Fruit fly (Drosophila melanogaster) whole organism, embryonic: Measurements from ENCODE around the gene elgi.

Experiments used
- Adf1 ChIP-seq: fragments of 200-800 bp; sonication (Bioruptor generic); IDR thresholded peaks from 2 replicates; pipeline ENCODE4 v1.3.6; 2022; ENCODE audit warnings: missing biosample characterization, missing genetic modification characterization
- Atf6 ChIP-seq: fragments of 200-800 bp; sonication (Bioruptor generic); IDR thresholded peaks from 2 replicates; pipeline ENCODE4 v1.3.6; 2022; ENCODE audit warnings: missing biosample characterization, missing genetic modification characterization
- B-H2 ChIP-seq: fragments of 200-800 bp; sonication (Bioruptor generic); optimal IDR thresholded peaks from 2 replicates; lab custom pipeline; 2018; ENCODE audit warnings: missing biosample characterization, mild to moderate bottlenecking, missing genetic modification characterization
- BEAF-32 ChIP-seq: fragments of 200-800 bp; sonication (Bioruptor generic); optimal IDR thresholded peaks from 3 replicates; lab custom pipeline; 2017; ENCODE audit warnings: missing biosample characterization, missing genetic modification characterization, mild to moderate bottlenecking, moderate library complexity, missing genetic modification reagents
- Bteb2 ChIP-seq: fragments of 200-800 bp; sonication (Bioruptor generic); optimal IDR thresholded peaks from 2 replicates; lab custom pipeline; 2016; ENCODE audit warnings: missing biosample characterization, missing genetic modification characterization
- CG10209 ChIP-seq: fragments of 200-800 bp; sonication (Bioruptor generic); optimal IDR thresholded peaks from 3 replicates; lab custom pipeline; 2017; ENCODE audit warnings: missing biosample characterization, mild to moderate bottlenecking, missing genetic modification characterization, missing genetic modification reagents
- CG10431 ChIP-seq: fragments of 200-800 bp; sonication (Bioruptor generic); optimal IDR thresholded peaks from 3 replicates; lab custom pipeline; 2018; ENCODE audit warnings: missing biosample characterization, mild to moderate bottlenecking, missing genetic modification characterization
- CG10654 ChIP-seq: fragments of 200-800 bp; sonication (Bioruptor generic); optimal IDR thresholded peaks from 2 replicates; lab custom pipeline; 2016; ENCODE audit warnings: missing biosample characterization, missing genetic modification characterization
- CG10959 ChIP-seq: fragments of 200-800 bp; sonication (Bioruptor generic); IDR thresholded peaks from 2 replicates; pipeline ENCODE4 v1.3.6; 2022; ENCODE audit warnings: missing biosample characterization, missing genetic modification characterization
- CG11504 ChIP-seq: fragments of 200-800 bp; sonication (Bioruptor generic); optimal IDR thresholded peaks from 3 replicates; lab custom pipeline; 2019; ENCODE audit warnings: missing biosample characterization, mild to moderate bottlenecking, missing genetic modification characterization, moderate library complexity
- CG11696 ChIP-seq: fragments of 200-800 bp; sonication (Bioruptor generic); IDR thresholded peaks from 2 replicates; pipeline ENCODE4 v1.3.6; 2022; ENCODE audit warnings: missing biosample characterization, missing genetic modification characterization
- CG12659 ChIP-seq: fragments of 200-800 bp; sonication (Bioruptor generic); optimal IDR thresholded peaks from 3 replicates; lab custom pipeline; 2017; ENCODE audit warnings: mild to moderate bottlenecking, missing biosample characterization, missing genetic modification reagents, missing genetic modification characterization
- CG13296 ChIP-seq: fragments of 200-800 bp; sonication (Bioruptor generic); optimal IDR thresholded peaks from 3 replicates; lab custom pipeline; 2018; ENCODE audit warnings: missing biosample characterization, mild to moderate bottlenecking, missing genetic modification characterization
- CG14441 ChIP-seq: fragments of 200-800 bp; sonication (Bioruptor generic); IDR thresholded peaks from 2 replicates; pipeline ENCODE4 v1.3.6; 2022; ENCODE audit warnings: missing biosample characterization, missing genetic modification characterization
- CG14710 ChIP-seq: fragments of 200-800 bp; sonication (Bioruptor generic); optimal IDR thresholded peaks from 3 replicates; lab custom pipeline; 2019; ENCODE audit warnings: missing biosample characterization, mild to moderate bottlenecking, missing genetic modification characterization, moderate library complexity
- CG17186 ChIP-seq: fragments of 200-800 bp; sonication (Bioruptor generic); optimal IDR thresholded peaks from 3 replicates; lab custom pipeline; 2017; ENCODE audit warnings: missing biosample characterization, missing genetic modification reagents, missing genetic modification characterization
- CG1792 ChIP-seq: fragments of 200-800 bp; sonication (Bioruptor generic); optimal IDR thresholded peaks from 2 replicates; lab custom pipeline; 2016; ENCODE audit warnings: missing biosample characterization, missing genetic modification characterization
- CG30431 ChIP-seq: fragments of 200-800 bp; sonication (Bioruptor generic); optimal IDR thresholded peaks from 2 replicates; lab custom pipeline; 2017; ENCODE audit warnings: missing biosample characterization, missing genetic modification characterization
- CG3847 ChIP-seq: fragments of 200-800 bp; sonication (Bioruptor generic); IDR thresholded peaks from 2 replicates; pipeline ENCODE4 v1.3.6; 2022; ENCODE audit warnings: missing biosample characterization, missing genetic modification characterization
- CG3995 ChIP-seq: fragments of 200-800 bp; sonication (Bioruptor generic); optimal IDR thresholded peaks from 3 replicates; lab custom pipeline; 2016; ENCODE audit warnings: missing biosample characterization, missing genetic modification characterization
- CG42726 ChIP-seq: fragments of 200-800 bp; sonication (Bioruptor generic); IDR thresholded peaks from 2 replicates; pipeline ENCODE4 v1.3.6; 2022; ENCODE audit warnings: missing biosample characterization, missing genetic modification characterization; ENCODE audit not compliant: partially characterized antibody
- CG4424 ChIP-seq: fragments of 200-800 bp; sonication (Bioruptor generic); optimal IDR thresholded peaks from 3 replicates; lab custom pipeline; 2016; ENCODE audit warnings: missing biosample characterization, missing genetic modification characterization
- CG7372 ChIP-seq: fragments of 200-800 bp; sonication (Bioruptor generic); IDR thresholded peaks from 2 replicates; pipeline ENCODE4 v1.3.6; 2022; ENCODE audit warnings: missing biosample characterization, missing genetic modification characterization
- CG7987 ChIP-seq: fragments of 200-800 bp; sonication (Bioruptor generic); optimal IDR thresholded peaks from 2 replicates; lab custom pipeline; 2018; ENCODE audit warnings: missing biosample characterization, mild to moderate bottlenecking, missing genetic modification characterization, moderate library complexity
- Chrac-16 ChIP-seq: fragments of 200-800 bp; sonication (Bioruptor generic); optimal IDR thresholded peaks from 3 replicates; lab custom pipeline; 2016; ENCODE audit warnings: missing biosample characterization, missing genetic modification characterization
- D19B ChIP-seq: fragments of 200-800 bp; sonication (Bioruptor generic); optimal IDR thresholded peaks from 2 replicates; lab custom pipeline; 2017; ENCODE audit warnings: missing biosample characterization, mild to moderate bottlenecking, missing genetic modification characterization
- Deaf1 ChIP-seq: fragments of 200-800 bp; optimal IDR thresholded peaks from 3 replicates; lab custom pipeline; 2019; ENCODE audit warnings: missing biosample characterization, mild to moderate bottlenecking, missing genetic modification characterization, moderate library complexity
- Elba2 ChIP-seq: fragments of 200-800 bp; sonication (Bioruptor generic); optimal IDR thresholded peaks from 3 replicates; lab custom pipeline; 2016; ENCODE audit warnings: missing biosample characterization, missing genetic modification characterization
- Fer2 ChIP-seq: fragments of 200-800 bp; sonication (Bioruptor generic); optimal IDR thresholded peaks from 2 replicates; lab custom pipeline; 2018; ENCODE audit warnings: missing biosample characterization, mild to moderate bottlenecking, missing genetic modification characterization, moderate library complexity
- Scr ChIP-seq: fragments of 200-800 bp; sonication (Bioruptor generic); IDR thresholded peaks from 2 replicates; pipeline ENCODE4 v1.3.6; 2022; ENCODE audit warnings: missing biosample characterization, missing genetic modification characterization; ENCODE audit not compliant: partially characterized antibody
- Side ChIP-seq: fragments of 200-800 bp; sonication (Bioruptor generic); optimal IDR thresholded peaks from 2 replicates; lab custom pipeline; 2016; ENCODE audit warnings: missing biosample characterization, missing genetic modification characterization
- Sin3A ChIP-seq: fragments of >200 bp; optimal IDR thresholded peaks from 2 replicates; lab custom pipeline; 2018
- ap ChIP-seq: fragments of 200-800 bp; sonication (Bioruptor generic); IDR thresholded peaks from 2 replicates; pipeline ENCODE4 v1.3.6; 2022; ENCODE audit warnings: missing biosample characterization, missing genetic modification characterization
- ara ChIP-seq: fragments of 200-800 bp; sonication (Bioruptor generic); IDR thresholded peaks from 2 replicates; pipeline ENCODE4 v1.3.6; 2022; ENCODE audit warnings: missing biosample characterization, missing genetic modification characterization
- bigmax ChIP-seq: fragments of 200-800 bp; sonication (Bioruptor generic); optimal IDR thresholded peaks from 2 replicates; lab custom pipeline; 2018; ENCODE audit warnings: missing biosample characterization, mild to moderate bottlenecking, missing genetic modification characterization
- chn ChIP-seq: fragments of 200-800 bp; sonication (Bioruptor generic); optimal IDR thresholded peaks from 2 replicates; lab custom pipeline; 2016; ENCODE audit warnings: missing biosample characterization, missing genetic modification characterization
- dmrt11E ChIP-seq: fragments of 200-800 bp; sonication (Bioruptor generic); optimal IDR thresholded peaks from 3 replicates; lab custom pipeline; 2018; ENCODE audit warnings: missing biosample characterization, mild to moderate bottlenecking, missing genetic modification characterization, moderate library complexity
- esg ChIP-seq: fragments of 200-800 bp; sonication (Bioruptor generic); conservative IDR thresholded peaks from 2 replicates; pipeline ENCODE4 v1.3.6; 2022; ENCODE audit warnings: missing biosample characterization, missing genetic modification characterization
- eyg ChIP-seq: fragments of 200-800 bp; sonication (Bioruptor generic); optimal IDR thresholded peaks from 3 replicates; lab custom pipeline; 2016; ENCODE audit warnings: missing biosample characterization, missing genetic modification characterization
- gfzf ChIP-seq: fragments of 200-800 bp; sonication (Bioruptor generic); optimal IDR thresholded peaks from 2 replicates; lab custom pipeline; 2016; ENCODE audit warnings: missing biosample characterization, mild to moderate bottlenecking, missing genetic modification characterization, moderate library complexity
- grn ChIP-seq: fragments of 200-800 bp; sonication (Bioruptor generic); optimal IDR thresholded peaks from 3 replicates; lab custom pipeline; 2017; ENCODE audit warnings: missing biosample characterization, missing genetic modification characterization
- gt ChIP-seq: fragments of 200-800 bp; sonication (Bioruptor generic); IDR thresholded peaks from 2 replicates; pipeline ENCODE4 v1.3.6; 2022; ENCODE audit warnings: missing biosample characterization, missing genetic modification characterization
- knrl ChIP-seq: fragments of 200-800 bp; sonication (Bioruptor generic); IDR thresholded peaks from 3 replicates; pipeline ENCODE4 v1.3.6; 2022; ENCODE audit warnings: missing biosample characterization, missing genetic modification characterization; ENCODE audit not compliant: partially characterized antibody
- lola ChIP-seq, 3 experiments: fragments of >200 bp in 2 of 3; fragments of 200-800 bp in 1 of 3; sonication (Bioruptor generic) in 1 of 3; optimal IDR thresholded peaks; 2 replicates each; lab custom pipeline; 2017 to 2019; ENCODE audit warnings: missing biosample characterization in 3 of 3, missing genetic modification characterization in 3 of 3, mild to moderate bottlenecking in 1 of 3, moderate library complexity in 1 of 3
- mirr ChIP-seq: fragments of 200-800 bp; sonication (Bioruptor generic); optimal IDR thresholded peaks from 3 replicates; lab custom pipeline; 2018; ENCODE audit warnings: missing biosample characterization, mild to moderate bottlenecking, missing genetic modification characterization
- mld ChIP-seq: fragments of 200-800 bp; sonication (Bioruptor generic); IDR thresholded peaks from 3 replicates; pipeline ENCODE4 v1.3.6; 2022; ENCODE audit warnings: missing biosample characterization, missing genetic modification characterization; ENCODE audit not compliant: partially characterized antibody
- nerfin-1 ChIP-seq: fragments of 200-800 bp; sonication (Bioruptor generic); optimal IDR thresholded peaks from 3 replicates; lab custom pipeline; 2019; ENCODE audit warnings: missing biosample characterization, mild to moderate bottlenecking, missing genetic modification characterization, moderate library complexity
- sna ChIP-seq: fragments of 200-800 bp; sonication (Bioruptor generic); IDR thresholded peaks from 2 replicates; pipeline ENCODE4 v1.3.6; 2022; ENCODE audit warnings: missing biosample characterization, missing genetic modification characterization; ENCODE audit not compliant: partially characterized antibody
- usp ChIP-seq: fragments of >200 bp; optimal IDR thresholded peaks from 2 replicates; lab custom pipeline; 2017; ENCODE audit warnings: missing biosample characterization, missing genetic modification characterization
- wek ChIP-seq: fragments of 200-800 bp; sonication (Bioruptor generic); optimal IDR thresholded peaks from 3 replicates; lab custom pipeline; 2018; ENCODE audit warnings: missing biosample characterization, mild to moderate bottlenecking, missing genetic modification characterization, moderate library complexity

The elgi gene

DNA sequence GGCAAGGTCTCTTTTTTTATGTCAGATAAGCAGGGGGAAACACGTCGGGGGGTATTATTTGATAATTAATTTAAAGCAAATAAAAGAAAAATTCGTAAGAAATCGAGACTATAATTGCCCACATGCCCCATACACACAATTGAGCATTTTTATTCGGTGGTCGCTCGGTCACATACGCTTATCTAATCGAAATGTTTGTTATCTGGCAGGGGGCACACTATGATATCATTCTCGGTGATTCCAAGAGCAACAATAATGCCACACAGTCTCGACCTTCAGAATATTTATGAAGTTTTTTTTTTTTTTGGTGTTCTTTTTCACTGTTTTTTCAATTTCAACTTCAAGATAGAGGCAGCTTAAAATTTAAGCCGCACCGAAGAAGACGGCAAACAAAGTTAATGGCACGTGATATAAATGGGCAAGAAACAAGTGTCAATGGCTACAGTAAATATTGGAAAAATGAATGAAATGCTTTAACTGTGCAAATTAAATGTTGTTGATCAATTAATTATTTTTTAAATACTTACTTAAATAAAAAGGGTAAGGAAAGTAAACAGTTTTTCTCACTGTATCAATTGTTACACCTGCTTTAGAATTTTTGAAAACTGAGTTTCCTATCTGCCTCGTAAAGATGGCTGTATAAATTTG, 43.1 kb downstream of the elgi start (continued):
- no peak for TF ChIP-seq CG10431
- no peak for TF ChIP-seq gfzf (GFP tag; lab: Kevin White, UChicago)
- peak; percentile 57 for TF ChIP-seq CG11696 (GFP tag; lab: Robert Waterston, UW)
- no peak for TF ChIP-seq bigmax (GFP tag; lab: Kevin White, UChicago)
- no peak for TF ChIP-seq Elba2 (GFP tag; lab: Kevin White, UChicago)
- TF ChIP-seq CG11504 (tag; lab: Kevin White, UChicago) = no peak
- no peak for TF ChIP-seq knrl
- no peak for TF ChIP-seq lola (GFP tag; optimal IDR thresholded peaks at IDR 0.05; lab: Kevin White, UChicago)
- TF ChIP-seq CG7987 (GFP tag; lab: Kevin White, UChicago) = peak; percentile 70
- no peak for TF ChIP-seq B-H2 (GFP tag; lab: Kevin White, UChicago)
- 0 out of 2 replicates have a peak, but pooled peaks have one; percentile 13 for TF ChIP-seq esg (GFP tag; lab: Robert Waterston, UW)
- peak; percentile 3 for TF ChIP-seq Fer2 (tag; lab: Kevin White, UChicago)
- no peak for TF ChIP-seq Sin3A (lab: Kevin White, UChicago)
- peak; percentile 11 for TF ChIP-seq CG14710 (tag; lab: Kevin White, UChicago)
- peak; percentile 37 for TF ChIP-seq CG14441
- no peak for TF ChIP-seq usp (GFP tag; lab: Kevin White, UChicago)
- TF ChIP-seq eyg (GFP tag; lab: Kevin White, UChicago) = no peak
- no peak for TF ChIP-seq CG10959
- TF ChIP-seq dmrt11E (tag; lab: Kevin White, UChicago) = peak; percentile 30
- TF ChIP-seq gt (GFP tag; lab: Robert Waterston, UW) = no peak
- peak; percentile 10 for TF ChIP-seq nerfin-1 (tag; lab: Kevin White, UChicago)
- no peak for TF ChIP-seq Bteb2 (GFP tag; lab: Kevin White, UChicago)
- peak; percentile 68 for TF ChIP-seq CG13296 (GFP tag; lab: Kevin White, UChicago)
- TF ChIP-seq ara = 0 out of 2 replicates have a peak, but pooled peaks have one; percentile 15
- no peak for TF ChIP-seq CG17186
- no peak for TF ChIP-seq CG30431 (GFP tag; lab: Kevin White, UChicago)
- peak; percentile 18 for TF ChIP-seq D19B (GFP tag; lab: Kevin White, UChicago)
- TF ChIP-seq mld (GFP tag; lab: Robert Waterston, UW) = no peak
- TF ChIP-seq Chrac-16 = no peak
- no peak for TF ChIP-seq CG7372 (GFP tag; lab: Robert Waterston, UW)
- peak; percentile 30 for TF ChIP-seq CG12659 (GFP tag; lab: Kevin White, UChicago)
- TF ChIP-seq grn (GFP tag; lab: Kevin White, UChicago) = peak; percentile 48
- TF ChIP-seq CG10209 = peak; percentile 61
- no peak for TF ChIP-seq sna (GFP tag; lab: Robert Waterston, UW)
- TF ChIP-seq ap (GFP tag; lab: Robert Waterston, UW) = no peak
- TF ChIP-seq CG4424 (GFP tag; lab: Kevin White, UChicago) = peak; percentile 12
- TF ChIP-seq CG3995 (GFP tag; lab: Kevin White, UChicago) = no peak
- TF ChIP-seq wek = no peak
- peak; percentile 48 for TF ChIP-seq mirr
- peak; percentile 9 for TF ChIP-seq CG10654 (GFP tag; lab: Kevin White, UChicago)
- peak; percentile 87 for TF ChIP-seq Atf6 (GFP tag; lab: Robert Waterston, UW)
- TF ChIP-seq Deaf1 (tag; lab: Kevin White, UChicago) = no peak
- TF ChIP-seq chn (GFP tag; lab: Kevin White, UChicago) = no peak
- TF ChIP-seq BEAF-32 (GFP tag; lab: Kevin White, UChicago) = no peak
- no peak; the same call in 1 of the 2 replicates for TF ChIP-seq CG3847 (GFP tag; lab: Robert Waterston, UW)
- no peak for TF ChIP-seq CG1792 (GFP tag; lab: Kevin White, UChicago)
- TF ChIP-seq Adf1 (GFP tag; lab: Robert Waterston, UW) = peak; percentile 36; the same call in 1 of the 2 replicates
- no peak for TF ChIP-seq Side (GFP tag; lab: Kevin White, UChicago)
- no peak for TF ChIP-seq Scr (GFP tag; lab: Robert Waterston, UW)
- no peak for TF ChIP-seq CG42726
